Worm (Caenorhabditis elegans) whole organism, L1 larva: ENCODE data around the gene cest-2.2.

Experiments
- C34B4.2 ChIP-seq: sonication (generic microtip); optimal IDR thresholded peaks from 2 replicates; lab custom pipeline; 2017; ENCODE audit warnings: mild to moderate bottlenecking, missing genetic modification characterization, missing compliant biosample characterization
- ama-1 ChIP-seq: fragments of 150-350 bp; optimal IDR thresholded peaks from 2 replicates; lab custom pipeline; 2014
- ceh-88 ChIP-seq: fragments of 200-800 bp; sonication (Bioruptor generic); IDR thresholded peaks from 2 replicates; pipeline ENCODE4 v1.3.6; 2022; ENCODE audit warnings: missing genetic modification characterization, missing compliant biosample characterization
- egl-27 ChIP-seq, 2 experiments: fragments of 150-350 bp in 1 of 2; sonication (generic microtip); optimal IDR thresholded peaks; 3 replicates each; lab custom pipeline; 2017 to 2018; ENCODE audit warnings: missing biosample characterization in 2 of 2, missing genetic modification characterization in 2 of 2, missing genetic modification reagents in 2 of 2
- fkh-10 ChIP-seq: sonication (generic microtip); optimal IDR thresholded peaks from 2 replicates; lab custom pipeline; 2017; ENCODE audit warnings: missing biosample characterization, missing genetic modification reagents, missing genetic modification characterization
- fos-1 ChIP-seq: fragments of 150-350 bp; optimal IDR thresholded peaks from 2 replicates; lab custom pipeline; 2014; ENCODE audit warnings: missing biosample characterization, missing genetic modification characterization
- irx-1 ChIP-seq: sonication (generic microtip); optimal IDR thresholded peaks from 2 replicates; lab custom pipeline; 2016; ENCODE audit warnings: missing genetic modification characterization, missing compliant biosample characterization
- jun-1 ChIP-seq: fragments of 150-350 bp; optimal IDR thresholded peaks from 2 replicates; lab custom pipeline; 2014; ENCODE audit warnings: missing biosample characterization, missing genetic modification reagents, missing genetic modification characterization
- mdl-1 ChIP-seq, 2 experiments: fragments of 150-350 bp; optimal IDR thresholded peaks; 2 replicates each; lab custom pipeline; 2014 to 2017; ENCODE audit warnings: missing biosample characterization in 2 of 2, missing genetic modification characterization in 2 of 2, inconsistent platforms in 1 of 2
- nhr-71 ChIP-seq: sonication (generic microtip); optimal IDR thresholded peaks from 2 replicates; lab custom pipeline; 2016; ENCODE audit warnings: mild to moderate bottlenecking, missing genetic modification characterization, moderate library complexity, missing compliant biosample characterization
- nhr-76 ChIP-seq: sonication (generic microtip); optimal IDR thresholded peaks from 2 replicates; lab custom pipeline; 2017; ENCODE audit warnings: missing biosample characterization, missing genetic modification characterization
- pax-3 ChIP-seq: fragments of 200-800 bp; sonication (Bioruptor generic); optimal IDR thresholded peaks from 2 replicates; lab custom pipeline; 2018; ENCODE audit warnings: mild to moderate bottlenecking, missing genetic modification characterization, moderate library complexity, missing compliant biosample characterization
- snu-23 ChIP-seq: sonication (generic microtip); optimal IDR thresholded peaks from 2 replicates; lab custom pipeline; 2016; ENCODE audit warnings: missing genetic modification characterization, missing compliant biosample characterization
- ztf-4 ChIP-seq: fragments of 150-350 bp; optimal IDR thresholded peaks from 2 replicates; lab custom pipeline; 2014; ENCODE audit warnings: missing biosample characterization, missing genetic modification characterization

ce11 chrV:14162959-14163548, 12.1 kb downstream of the cest-2.2 start, which contains the start of gene srd-26:
- TF ChIP-seq ztf-4 (tag; lab: Kevin White, UChicago) (no peak), fkh-10 (GFP tag; lab: Kevin White, UChicago) (no peak), egl-27 (tag; optimal IDR thresholded peaks at IDR 0.05; lab: Kevin White, UChicago) (no peak), mdl-1 (tag; optimal IDR thresholded peaks at IDR 0.05; lab: Kevin White, UChicago) (no peak), jun-1 (tag; lab: Kevin White, UChicago) (no peak), ama-1 (lab: Kevin White, UChicago) (no peak), pax-3 (tag; lab: Kevin White, UChicago) (no peak), irx-1 (tag; lab: Kevin White, UChicago) (no peak), nhr-76 (tag; lab: Kevin White, UChicago) (no peak), snu-23 (GFP tag; lab: Kevin White, UChicago) (no peak), ceh-88 (GFP tag; lab: Robert Waterston, UW) (no peak), fos-1 (tag; lab: Kevin White, UChicago) (no peak), nhr-71 (tag; lab: Kevin White, UChicago) (no peak), C34B4.2 (tag; lab: Kevin White, UChicago) (no peak)
